Worm (Caenorhabditis elegans): ENCODE results near the gene F21D9.3.

F21D9.3 gene

ce11 chrV:19296723-19297122 lies 39.2 kb upstream of the F21D9.3 start, which contains the start of gene F55C9.6:
Gene F55C9.6, minus strand, starts transcription at chrV:19296823.
- no peak for TF ChIP-seq nhr-76 (tag; optimal IDR thresholded peaks at IDR 0.05)
- no peak for TF ChIP-seq unc-62 (GFP tag; optimal IDR thresholded peaks at IDR 0.05)

DNA sequence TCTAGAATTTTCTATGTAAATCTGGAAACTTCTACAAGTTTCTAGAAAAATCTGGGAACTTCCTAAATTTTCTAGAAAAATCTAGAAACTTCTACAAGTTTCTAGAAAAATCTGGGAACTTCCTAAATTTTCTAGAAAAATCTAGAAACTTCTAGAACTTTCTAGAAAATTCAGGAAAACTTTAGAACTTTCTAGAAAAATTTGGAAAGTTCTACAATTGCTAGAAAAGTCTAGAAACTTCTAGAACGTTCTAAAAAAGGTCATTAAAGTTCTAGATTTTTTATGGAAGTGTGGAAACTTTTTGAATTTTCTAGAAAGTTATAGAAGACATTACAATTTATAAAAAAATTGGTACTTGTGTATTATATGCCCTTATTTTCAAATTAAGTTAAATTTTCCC lies 35.5 kb upstream of the F21D9.3 start, which contains the start of gene F55C9.5:
F55C9.5 (minus strand) TSS at position 101 of the 400 bp plus-strand sequence.
- TF ChIP-seq nhr-237 (tag; optimal IDR thresholded peaks at IDR 0.05) (no peak), cnd-1 (tag; optimal IDR thresholded peaks at IDR 0.05) (no peak), sptf-1 (tag; optimal IDR thresholded peaks at IDR 0.05) (no peak), ces-1 (GFP tag; optimal IDR thresholded peaks at IDR 0.05) (no peak), ceh-83 (GFP tag; optimal IDR thresholded peaks at IDR 0.05) (no peak), nhr-28 (tag; optimal IDR thresholded peaks at IDR 0.05) (no peak), nhr-2 (tag; optimal IDR thresholded peaks at IDR 0.05) (no peak), pha-4 (tag; optimal IDR thresholded peaks at IDR 0.05) (no peak), mls-2 (tag; optimal IDR thresholded peaks at IDR 0.05) (no peak), unc-120 (tag; optimal IDR thresholded peaks at IDR 0.05; ENCODE audit: poor library complexity, severe bottlenecking) (no peak)

DNA sequence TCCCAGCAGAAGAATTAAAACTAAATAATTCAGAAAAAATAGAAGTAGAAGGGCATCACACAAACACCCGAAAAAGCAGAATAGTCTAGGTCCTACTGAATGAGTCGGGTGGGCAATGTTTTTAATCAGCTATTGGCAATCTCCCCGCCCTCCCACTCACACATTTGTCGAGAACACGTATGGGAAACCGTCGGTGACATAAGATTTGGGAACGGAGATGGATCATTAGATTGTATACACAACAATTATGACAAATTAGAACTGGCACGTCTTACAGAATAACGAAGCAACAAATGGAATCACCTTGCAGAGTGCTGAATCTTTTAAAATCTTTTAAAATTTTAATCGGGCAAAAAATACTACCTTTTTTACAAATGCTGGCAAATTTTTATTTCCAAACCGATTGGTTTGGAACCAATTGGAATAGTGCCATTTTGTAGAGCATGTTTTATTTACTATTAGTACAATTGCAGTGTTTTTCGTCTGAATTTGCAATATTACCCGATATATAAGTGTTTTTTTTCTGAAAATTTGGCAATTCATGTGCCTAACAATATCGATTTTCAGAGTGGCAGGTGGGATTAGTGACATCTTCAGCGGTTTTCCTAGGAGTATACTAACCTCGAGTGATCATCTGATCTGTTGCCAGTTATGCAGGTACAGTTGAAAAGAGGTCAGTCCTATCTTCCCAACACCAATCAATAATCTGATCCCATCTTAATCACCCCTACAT lies 30.7 kb upstream of the F21D9.3 start, which contains the start of the genes F55C9.3 and fbxb-57:
F55C9.3 (minus strand) TSS at position 101 of the 733 bp plus-strand sequence.
fbxb-57 (plus strand) TSS at position 683 of the 733 bp plus-strand sequence.
- peak; percentile 69 for TF ChIP-seq elt-1 (tag; optimal IDR thresholded peaks at IDR 0.05; ENCODE audit: borderline replicate concordance, insufficient read depth)
- TF ChIP-seq mls-2 (tag; optimal IDR thresholded peaks at IDR 0.05) = no peak

- TF ChIP-seq elt-1 (tag; optimal IDR thresholded peaks at IDR 0.05; ENCODE audit: borderline replicate concordance, insufficient read depth) (peak; percentile 91), ztf-11 (tag; optimal IDR thresholded peaks at IDR 0.05) (no peak), nhr-2 (tag; optimal IDR thresholded peaks at IDR 0.05) (peak; percentile 1), hlh-1 (tag; optimal IDR thresholded peaks at IDR 0.05) (no peak)
These were observed 28.4 kb upstream of the F21D9.3 start for ce11 chrV:19285921-19286320.

- TF ChIP-seq snpc-4 (tag; optimal IDR thresholded peaks at IDR 0.05) (no peak), elt-3 (tag; optimal IDR thresholded peaks at IDR 0.05) (no peak), ztf-11 (tag; optimal IDR thresholded peaks at IDR 0.05) (no peak), nhr-76 (tag; optimal IDR thresholded peaks at IDR 0.05) (no peak), bed-3 (GFP tag; optimal IDR thresholded peaks at IDR 0.05) (no peak), cnd-1 (tag; optimal IDR thresholded peaks at IDR 0.05) (no peak), zip-8 (tag; optimal IDR thresholded peaks at IDR 0.05) (no peak)
These were observed 24.8 kb upstream of the F21D9.3 start, which contains the start of gene fbxb-117 for ce11 chrV:19282314-19282713. Gene fbxb-117, plus strand, starts transcription at chrV:19282614.

DNA sequence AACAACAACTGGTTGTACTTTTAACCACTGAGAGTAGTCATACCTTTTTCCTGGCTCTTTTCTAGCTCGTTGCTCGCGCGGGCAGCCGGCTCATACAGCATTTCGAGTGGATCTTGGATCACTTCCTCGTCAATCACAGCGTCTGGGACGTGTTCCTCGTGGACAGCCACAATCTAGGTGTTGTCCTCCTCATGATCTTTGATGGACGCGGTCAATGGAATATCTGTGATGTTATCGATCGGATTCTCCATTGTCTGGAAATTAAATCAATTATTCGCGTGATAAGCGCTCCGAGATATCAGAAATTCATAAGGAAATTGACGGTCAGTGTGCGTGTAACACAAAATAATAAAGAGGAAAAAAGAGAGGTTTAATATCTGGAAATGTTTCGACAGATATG lies 22.3 kb upstream of the F21D9.3 start, which contains the start of gene F21D9.8:
F21D9.8 (minus strand) TSS at position 101 of the 400 bp plus-strand sequence.
- TF ChIP-seq cnd-1 (tag; optimal IDR thresholded peaks at IDR 0.05) (no peak), nhr-28 (tag; optimal IDR thresholded peaks at IDR 0.05) (no peak), M03D4.4 (tag; optimal IDR thresholded peaks at IDR 0.05) (no peak), flh-1 (GFP tag; optimal IDR thresholded peaks at IDR 0.05) (no peak), elt-1 (tag; optimal IDR thresholded peaks at IDR 0.05; ENCODE audit: borderline replicate concordance, insufficient read depth) (no peak), unc-39 (tag; optimal IDR thresholded peaks at IDR 0.05) (no peak), ces-1 (GFP tag; optimal IDR thresholded peaks at IDR 0.05) (no peak), mls-2 (tag; optimal IDR thresholded peaks at IDR 0.05) (no peak)

DNA sequence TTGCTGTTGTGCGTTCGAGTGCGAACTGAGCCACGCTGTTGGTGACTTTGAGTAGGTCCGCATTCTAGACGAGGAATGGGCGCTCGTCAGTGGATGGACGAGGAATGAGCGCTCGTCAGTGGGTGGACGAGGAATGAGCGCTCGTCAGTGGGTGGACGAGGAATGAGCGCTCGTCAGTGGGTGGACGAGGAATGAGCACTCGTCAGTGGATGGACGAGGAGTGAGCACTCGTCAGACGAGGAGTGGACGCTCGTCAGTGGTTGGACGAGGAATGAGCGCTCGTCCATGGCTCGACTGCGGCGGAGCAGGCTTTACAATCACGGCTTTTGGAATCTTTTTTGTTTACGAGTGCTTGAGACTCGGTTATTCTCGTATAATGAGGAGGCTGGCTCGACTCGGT lies 20.9 kb upstream of the F21D9.3 start:
- no peak for TF ChIP-seq pha-4 (tag; optimal IDR thresholded peaks at IDR 0.05)
- no peak for TF ChIP-seq nhr-28 (tag; optimal IDR thresholded peaks at IDR 0.05)
- no peak for TF ChIP-seq drap-1 (GFP tag; optimal IDR thresholded peaks at IDR 0.05)
- no peak for TF ChIP-seq unc-39 (tag; optimal IDR thresholded peaks at IDR 0.05)
- no peak for TF ChIP-seq ceh-39 (tag; optimal IDR thresholded peaks at IDR 0.05)
- no peak for TF ChIP-seq nhr-76 (tag; optimal IDR thresholded peaks at IDR 0.05)
- no peak for TF ChIP-seq ztf-11 (tag; optimal IDR thresholded peaks at IDR 0.05)
- no peak for TF ChIP-seq bed-3 (GFP tag; optimal IDR thresholded peaks at IDR 0.05)
- TF ChIP-seq mab-5 (tag; optimal IDR thresholded peaks at IDR 0.05) = no peak
- TF ChIP-seq elt-1 (tag; optimal IDR thresholded peaks at IDR 0.05; ENCODE audit: borderline replicate concordance, insufficient read depth) = no peak
- no peak for TF ChIP-seq nhr-2 (tag; optimal IDR thresholded peaks at IDR 0.05)
- TF ChIP-seq sptf-1 (tag; optimal IDR thresholded peaks at IDR 0.05) = no peak
- no peak for TF ChIP-seq hlh-1 (tag; optimal IDR thresholded peaks at IDR 0.05)
- no peak for TF ChIP-seq ces-1 (GFP tag; optimal IDR thresholded peaks at IDR 0.05)
- no peak for TF ChIP-seq unc-120 (tag; optimal IDR thresholded peaks at IDR 0.05; ENCODE audit: poor library complexity, severe bottlenecking)
- no peak for TF ChIP-seq elt-3 (tag; optimal IDR thresholded peaks at IDR 0.05)
- TF ChIP-seq ceh-43 (GFP tag; optimal IDR thresholded peaks at IDR 0.05) = no peak
- no peak for TF ChIP-seq blmp-1 (tag; optimal IDR thresholded peaks at IDR 0.05)
